Worm (Caenorhabditis elegans): Measurements from ENCODE around the gene srw-83.
"Not testable (repeated sequence)": the region's sequence is repeated elsewhere in the genome, so short reads cannot be mapped to it uniquely, and the experiment has no call there.

Gene srw-83

ce11 chrV:18424471-18424870 is 1.9 kb upstream of the srw-83 start, which contains the start of gene ZK262.4:
ZK262.4 (minus strand) TSS chrV:18424571.
- TF ChIP-seq him-1 (tag; optimal IDR thresholded peaks at IDR 0.05) (no peak), dao-5 (tag; optimal IDR thresholded peaks at IDR 0.05) (no peak), W03F9.2 (tag; optimal IDR thresholded peaks at IDR 0.05) (no peak)

ce11 chrV:18425544-18425943 is 836 bp upstream of the srw-83 start, which contains the start of gene ZK262.19:
ZK262.19 (minus strand) TSS chrV:18425644.
- TF ChIP-seq dao-5 (tag; optimal IDR thresholded peaks at IDR 0.05) (no peak), him-1 (tag; optimal IDR thresholded peaks at IDR 0.05) (no peak), W03F9.2 (tag; optimal IDR thresholded peaks at IDR 0.05) (no peak)

- TF ChIP-seq W03F9.2 (tag; optimal IDR thresholded peaks at IDR 0.05) (no peak), dao-5 (tag; optimal IDR thresholded peaks at IDR 0.05) (no peak), him-1 (tag; optimal IDR thresholded peaks at IDR 0.05) (no peak)
These were observed 4.4 kb downstream of the srw-83 start for ce11 chrV:18430826-18431225.

ce11 chrV:18431450-18431849 is 5.1 kb downstream of the srw-83 start, which contains the start of gene srw-82:
srw-82 (plus strand) TSS chrV:18431750.
- TF ChIP-seq W03F9.2 (tag; optimal IDR thresholded peaks at IDR 0.05), result no peak
- no peak for TF ChIP-seq dao-5 (tag; optimal IDR thresholded peaks at IDR 0.05)
- no peak for TF ChIP-seq him-1 (tag; optimal IDR thresholded peaks at IDR 0.05)

- TF ChIP-seq W03F9.2 (tag; optimal IDR thresholded peaks at IDR 0.05) (no peak), him-1 (tag; optimal IDR thresholded peaks at IDR 0.05) (no peak), dao-5 (tag; optimal IDR thresholded peaks at IDR 0.05) (no peak)
These were observed 8.6 kb downstream of the srw-83 start, which contains the start of gene ZK262.20 for ce11 chrV:18434961-18435360. ZK262.20 (minus strand) TSS chrV:18435061.

ce11 chrV:18438081-18438480 is 11.7 kb downstream of the srw-83 start, which contains the start of gene ZK262.8:
ZK262.8 (plus strand) TSS chrV:18438381.
- TF ChIP-seq W03F9.2 (tag; optimal IDR thresholded peaks at IDR 0.05), result no peak
- no peak for TF ChIP-seq him-1 (tag; optimal IDR thresholded peaks at IDR 0.05)
- no peak for TF ChIP-seq dao-5 (tag; optimal IDR thresholded peaks at IDR 0.05)

ce11 chrV:18439469-18439868 is 13.1 kb downstream of the srw-83 start, which contains the start of gene ZK262.9:
ZK262.9 (plus strand) TSS chrV:18439769.
- TF ChIP-seq him-1, dao-5, W03F9.2 (tag; optimal IDR thresholded peaks at IDR 0.05): not testable (repeated sequence)

- no peak for TF ChIP-seq W03F9.2 (tag; optimal IDR thresholded peaks at IDR 0.05)
- TF ChIP-seq him-1 (tag; optimal IDR thresholded peaks at IDR 0.05), result no peak
- TF ChIP-seq dao-5 (tag; optimal IDR thresholded peaks at IDR 0.05), result no peak
These were observed 17.7 kb downstream of the srw-83 start, which contains the start of gene ZK228.1 for ce11 chrV:18444118-18444517. ZK228.1 (plus strand) TSS chrV:18444418.

- TF ChIP-seq W03F9.2 (tag; optimal IDR thresholded peaks at IDR 0.05) (no peak), dao-5 (tag; optimal IDR thresholded peaks at IDR 0.05) (no peak), him-1 (tag; optimal IDR thresholded peaks at IDR 0.05) (no peak)
These were observed 30.2 kb downstream of the srw-83 start, which contains the start of gene ZK228.10 for ce11 chrV:18456574-18456973. ZK228.10 (plus strand) TSS chrV:18456874.

- TF ChIP-seq W03F9.2 (tag; optimal IDR thresholded peaks at IDR 0.05), result no peak
These were observed 34.9 kb downstream of the srw-83 start, which contains the start of gene ZK228.3 for ce11 chrV:18461200-18461728. ZK228.3 (minus strand) TSS chrV:18461250.

- no peak for TF ChIP-seq W03F9.2 (tag; optimal IDR thresholded peaks at IDR 0.05)
- TF ChIP-seq dao-5 (tag; optimal IDR thresholded peaks at IDR 0.05), result no peak
- TF ChIP-seq him-1 (tag; optimal IDR thresholded peaks at IDR 0.05), result no peak
These were observed 36.0 kb downstream of the srw-83 start, which contains the start of gene ZK228.4 for ce11 chrV:18462365-18462837. ZK228.4 (plus strand) TSS chrV:18462787.

ce11 chrV:18468097-18468496 is 41.7 kb downstream of the srw-83 start, which contains the start of gene ZK228.13:
ZK228.13 (minus strand) TSS chrV:18468197.
- TF ChIP-seq W03F9.2 (tag; optimal IDR thresholded peaks at IDR 0.05) (no peak), dao-5 (tag; optimal IDR thresholded peaks at IDR 0.05) (no peak), him-1 (tag; optimal IDR thresholded peaks at IDR 0.05) (no peak)

ce11 chrV:18473415-18473814 is 47.0 kb downstream of the srw-83 start, which contains the start of gene srh-182:
srh-182 (minus strand) TSS chrV:18473515.
- TF ChIP-seq dao-5 (tag; optimal IDR thresholded peaks at IDR 0.05) (no peak), him-1 (tag; optimal IDR thresholded peaks at IDR 0.05) (no peak), W03F9.2 (tag; optimal IDR thresholded peaks at IDR 0.05) (no peak)

- no peak for TF ChIP-seq him-1 (tag; optimal IDR thresholded peaks at IDR 0.05)
- no peak for TF ChIP-seq W03F9.2 (tag; optimal IDR thresholded peaks at IDR 0.05)
- TF ChIP-seq dao-5 (tag; optimal IDR thresholded peaks at IDR 0.05), result no peak
These were observed 47.8 kb downstream of the srw-83 start, which contains the start of gene srh-181 for ce11 chrV:18474223-18474622. srh-181 (plus strand) TSS chrV:18474523.
